Worm (Caenorhabditis elegans) whole organism, early embryonic: ENCODE measurements around the gene K08E4.8.

Source experiments
- ama-1 ChIP-seq: fragments of 150-350 bp; optimal IDR thresholded peaks from 2 replicates; lab custom pipeline; 2014
- flt-1 ChIP-seq: fragments of 200-800 bp; sonication (Bioruptor generic); IDR thresholded peaks from 2 replicates; pipeline ENCODE4 v1.3.6; 2022; ENCODE audit warnings: missing genetic modification characterization, missing compliant biosample characterization
- tbx-11 ChIP-seq: fragments of 200-800 bp; sonication (Bioruptor generic); IDR thresholded peaks from 2 replicates; pipeline ENCODE4 v1.3.6; 2022; ENCODE audit warnings: missing genetic modification characterization, missing compliant biosample characterization

- no peak for TF ChIP-seq ama-1 (lab: Kevin White, UChicago)
- TF ChIP-seq tbx-11 (GFP tag; lab: Robert Waterston, UW) = no peak
- no peak for TF ChIP-seq flt-1 (GFP tag; lab: Robert Waterston, UW)
Measured at ce11 chrIV:12010859-12011258, 50.3 kb downstream of the K08E4.8 start, which contains the start of the genes ZK617.26 and unc-22.
